Worm (Caenorhabditis elegans) whole organism, L1 larva: ENCODE measurements around the gene ZK1127.12.

Experiments used
- aha-1 ChIP-seq: fragments of 150-350 bp; optimal IDR thresholded peaks from 2 replicates; lab custom pipeline; 2014; ENCODE audit warnings: missing biosample characterization, missing genetic modification characterization
- blmp-1 ChIP-seq: fragments of 150-350 bp; optimal IDR thresholded peaks from 2 replicates; lab custom pipeline; 2014; ENCODE audit warnings: missing biosample characterization, missing genetic modification characterization
- dpl-1 ChIP-seq, 3 experiments: fragments of 150-350 bp in 2 of 3; sonication (generic microtip) in 1 of 3; optimal IDR thresholded peaks; 2 replicates each; lab custom pipeline; 2014 to 2017; ENCODE audit warnings: missing biosample characterization in 3 of 3, missing genetic modification characterization in 3 of 3, missing genetic modification reagents in 3 of 3
- elt-2 ChIP-seq: sonication (generic microtip); optimal IDR thresholded peaks from 2 replicates; lab custom pipeline; 2016; ENCODE audit warnings: missing genetic modification characterization, mild to moderate bottlenecking, inconsistent platforms, missing compliant biosample characterization, missing genetic modification reagents
- elt-3 ChIP-seq, 6 experiments: fragments of 150-350 bp in 1 of 6; sonication (generic microtip); optimal IDR thresholded peaks; 2 replicates each; lab custom pipeline; 2017 to 2018; ENCODE audit warnings: missing biosample characterization in 6 of 6, missing genetic modification characterization in 6 of 6, inconsistent platforms in 1 of 6
- fkh-10 ChIP-seq: sonication (generic microtip); optimal IDR thresholded peaks from 2 replicates; lab custom pipeline; 2017; ENCODE audit warnings: missing biosample characterization, missing genetic modification reagents, missing genetic modification characterization
- fkh-4 ChIP-seq: sonication (generic microtip); optimal IDR thresholded peaks from 2 replicates; lab custom pipeline; 2016; ENCODE audit warnings: missing compliant biosample characterization, missing genetic modification characterization, borderline replicate concordance
- lin-39 ChIP-seq: fragments of 150-350 bp; optimal IDR thresholded peaks from 2 replicates; lab custom pipeline; 2014; ENCODE audit warnings: missing biosample characterization, missing genetic modification reagents, missing genetic modification characterization
- lir-3 ChIP-seq: sonication (generic microtip); optimal IDR thresholded peaks from 2 replicates; lab custom pipeline; 2016; ENCODE audit warnings: mild to moderate bottlenecking, missing genetic modification characterization, moderate library complexity, missing compliant biosample characterization; ENCODE audit not compliant: poor library complexity
- lsy-2 ChIP-seq, 2 experiments: fragments of 150-350 bp; optimal IDR thresholded peaks; 2 replicates each; lab custom pipeline; 2014; ENCODE audit warnings: missing biosample characterization in 2 of 2, missing genetic modification characterization in 2 of 2
- nhr-237 ChIP-seq: fragments of 150-350 bp; optimal IDR thresholded peaks from 2 replicates; lab custom pipeline; 2014; ENCODE audit warnings: missing biosample characterization, missing genetic modification characterization
- nhr-47 ChIP-seq: sonication (generic microtip); optimal IDR thresholded peaks from 2 replicates; lab custom pipeline; 2016; ENCODE audit warnings: mild to moderate bottlenecking, missing genetic modification characterization, moderate library complexity, missing compliant biosample characterization
- sox-4 ChIP-seq: sonication (generic microtip); optimal IDR thresholded peaks from 2 replicates; lab custom pipeline; 2016; ENCODE audit warnings: missing genetic modification characterization, missing compliant biosample characterization
- tbx-2 ChIP-seq: sonication (generic microtip); optimal IDR thresholded peaks from 2 replicates; lab custom pipeline; 2016; ENCODE audit warnings: missing genetic modification characterization, missing compliant biosample characterization

- no peak for TF ChIP-seq lsy-2 (tag; optimal IDR thresholded peaks at IDR 0.05; lab: Kevin White, UChicago)
- no peak for TF ChIP-seq dpl-1 (GFP tag; optimal IDR thresholded peaks at IDR 0.05; lab: Kevin White, UChicago)
- no peak for TF ChIP-seq sox-4
- TF ChIP-seq tbx-2 (tag; lab: Kevin White, UChicago), result no peak
- TF ChIP-seq fkh-10 (GFP tag; lab: Kevin White, UChicago), result no peak
- no peak for TF ChIP-seq elt-2 (tag; lab: Kevin White, UChicago)
- no peak for TF ChIP-seq nhr-237
- peak; percentile 17 for TF ChIP-seq blmp-1 (tag; lab: Kevin White, UChicago)
- no peak for TF ChIP-seq nhr-47 (tag; lab: Kevin White, UChicago)
- no peak for TF ChIP-seq lin-39
- no peak for TF ChIP-seq elt-3 (tag; optimal IDR thresholded peaks at IDR 0.05; lab: Kevin White, UChicago)
- no peak for TF ChIP-seq fkh-4 (tag; lab: Kevin White, UChicago)
- TF ChIP-seq lir-3 (tag; lab: Kevin White, UChicago), result no peak
- TF ChIP-seq aha-1 (tag; lab: Kevin White, UChicago), result no peak
These were observed 50.4 kb downstream of the ZK1127.12 start for ce11 chrII:7102288-7102687.
